Worm (Caenorhabditis elegans) whole organism, midembryonic: ENCODE data around the gene atgl-1.

ENCODE experiments used
- flt-1 ChIP-seq: fragments of 200-800 bp; sonication (Bioruptor generic); IDR thresholded peaks from 2 replicates; pipeline ENCODE4 v1.3.6; 2022; ENCODE audit warnings: missing genetic modification characterization, missing compliant biosample characterization
- klf-2 ChIP-seq: fragments of 200-800 bp; sonication (Bioruptor generic); conservative IDR thresholded peaks from 2 replicates; pipeline ENCODE4 v1.3.6; 2022; ENCODE audit warnings: missing genetic modification reagents, missing genetic modification characterization, missing compliant biosample characterization
- med-1 ChIP-seq: sonication (generic microtip); optimal IDR thresholded peaks from 2 replicates; lab custom pipeline; 2017; ENCODE audit warnings: missing genetic modification characterization, mild to moderate bottlenecking, missing compliant biosample characterization, antibody characterized with exemption, missing genetic modification reagents; ENCODE audit not compliant: insufficient read depth

DNA sequence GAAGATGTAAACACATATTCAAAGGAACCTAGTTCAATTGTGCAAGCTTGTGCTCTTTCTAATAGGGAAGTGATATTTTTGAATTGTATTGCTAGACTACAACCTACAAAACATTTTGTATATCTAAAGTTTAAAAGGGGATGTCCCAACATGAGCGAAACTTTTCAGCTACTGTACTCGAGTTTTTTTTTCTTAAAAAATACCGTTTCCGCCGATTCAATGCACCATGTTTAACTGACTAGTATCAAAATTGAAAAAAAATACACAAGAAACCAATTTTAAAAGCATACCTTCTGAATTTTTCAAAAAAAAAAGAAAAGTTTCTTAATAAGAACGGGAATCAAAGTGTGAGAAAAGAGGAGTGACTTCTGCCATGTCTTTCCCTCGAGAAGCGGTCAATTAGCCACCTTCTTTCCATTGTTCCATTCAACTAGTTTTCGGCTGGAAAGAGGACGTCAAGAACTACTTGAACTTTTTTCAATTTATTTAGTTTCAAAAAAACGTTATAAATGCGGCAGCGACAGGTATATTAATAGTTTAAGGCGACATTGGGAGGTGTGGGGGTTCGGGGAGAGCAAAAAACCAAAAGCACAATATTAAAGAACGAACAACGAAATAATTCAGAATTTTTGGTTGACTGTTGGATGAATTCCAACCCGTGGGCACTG, 3.8 kb downstream of the atgl-1 start, which contains the start of gene nas-4:
- TF ChIP-seq flt-1 (GFP tag; lab: Robert Waterston, UW) (no peak), klf-2 (no peak), med-1 (GFP tag; lab: Kevin White, UChicago) (no peak)
